Worm (Caenorhabditis elegans) whole organism, L1 larva: ENCODE results near the gene F54H5.2.

Experiments
- C34B4.2 ChIP-seq: sonication (generic microtip); optimal IDR thresholded peaks from 2 replicates; lab custom pipeline; 2017; ENCODE audit warnings: mild to moderate bottlenecking, missing genetic modification characterization, missing compliant biosample characterization
- F16B12.6 ChIP-seq: fragments of 150-350 bp; optimal IDR thresholded peaks from 2 replicates; lab custom pipeline; 2014; ENCODE audit warnings: missing biosample characterization, missing genetic modification characterization
- Y116A8C.19 ChIP-seq: sonication (generic microtip); optimal IDR thresholded peaks from 2 replicates; lab custom pipeline; 2016; ENCODE audit warnings: missing compliant biosample characterization, missing genetic modification characterization, borderline replicate concordance
- aha-1 ChIP-seq: fragments of 150-350 bp; optimal IDR thresholded peaks from 2 replicates; lab custom pipeline; 2014; ENCODE audit warnings: missing biosample characterization, missing genetic modification characterization
- aly-2 ChIP-seq: fragments of 150-350 bp; optimal IDR thresholded peaks from 2 replicates; lab custom pipeline; 2014; ENCODE audit warnings: missing biosample characterization, missing genetic modification characterization
- ama-1 ChIP-seq: fragments of 150-350 bp; optimal IDR thresholded peaks from 2 replicates; lab custom pipeline; 2014
- ceh-63 ChIP-seq: fragments of 200-800 bp; sonication (Bioruptor generic); optimal IDR thresholded peaks from 2 replicates; lab custom pipeline; 2018; ENCODE audit warnings: mild to moderate bottlenecking, missing genetic modification characterization, missing compliant biosample characterization
- ceh-8 ChIP-seq: fragments of 200-800 bp; sonication (Bioruptor generic); optimal IDR thresholded peaks from 2 replicates; lab custom pipeline; 2018; ENCODE audit warnings: mild to moderate bottlenecking, missing genetic modification characterization, moderate library complexity, missing compliant biosample characterization
- ceh-88 ChIP-seq: fragments of 200-800 bp; sonication (Bioruptor generic); IDR thresholded peaks from 2 replicates; pipeline ENCODE4 v1.3.6; 2022; ENCODE audit warnings: missing genetic modification characterization, missing compliant biosample characterization
- ceh-90 ChIP-seq: sonication (generic microtip); optimal IDR thresholded peaks from 2 replicates; lab custom pipeline; 2016; ENCODE audit warnings: missing genetic modification characterization, missing compliant biosample characterization
- ces-1 ChIP-seq: fragments of 150-350 bp; optimal IDR thresholded peaks from 2 replicates; lab custom pipeline; 2014; ENCODE audit warnings: missing biosample characterization, missing genetic modification reagents, missing genetic modification characterization
- dpl-1 ChIP-seq, 3 experiments: fragments of 150-350 bp in 2 of 3; sonication (generic microtip) in 1 of 3; optimal IDR thresholded peaks; 2 replicates each; lab custom pipeline; 2014 to 2017; ENCODE audit warnings: missing biosample characterization in 3 of 3, missing genetic modification characterization in 3 of 3, missing genetic modification reagents in 3 of 3
- efl-1 ChIP-seq, 4 experiments: fragments of 150-350 bp; optimal IDR thresholded peaks in 3 of 4; peaks in 1 of 4; 1 replicate in 1 of 4; 2 replicates in 3 of 4; lab custom pipeline; 2014; ENCODE audit warnings: missing biosample characterization in 2 of 4, missing genetic modification characterization in 2 of 4, missing genetic modification reagents in 2 of 4
- efl-3 ChIP-seq: fragments of 200-800 bp; sonication (Bioruptor generic); optimal IDR thresholded peaks from 2 replicates; lab custom pipeline; 2018; ENCODE audit warnings: mild to moderate bottlenecking, missing genetic modification characterization, missing compliant biosample characterization
- egl-27 ChIP-seq, 2 experiments: fragments of 150-350 bp in 1 of 2; sonication (generic microtip); optimal IDR thresholded peaks; 3 replicates each; lab custom pipeline; 2017 to 2018; ENCODE audit warnings: missing biosample characterization in 2 of 2, missing genetic modification characterization in 2 of 2, missing genetic modification reagents in 2 of 2
- elt-2 ChIP-seq: sonication (generic microtip); optimal IDR thresholded peaks from 2 replicates; lab custom pipeline; 2016; ENCODE audit warnings: missing genetic modification characterization, mild to moderate bottlenecking, inconsistent platforms, missing compliant biosample characterization, missing genetic modification reagents
- elt-3 ChIP-seq, 6 experiments: fragments of 150-350 bp in 1 of 6; sonication (generic microtip); optimal IDR thresholded peaks; 2 replicates each; lab custom pipeline; 2017 to 2018; ENCODE audit warnings: missing biosample characterization in 6 of 6, missing genetic modification characterization in 6 of 6, inconsistent platforms in 1 of 6
- fkh-8 ChIP-seq: sonication (generic microtip); optimal IDR thresholded peaks from 2 replicates; lab custom pipeline; 2016; ENCODE audit warnings: mild to moderate bottlenecking, missing genetic modification characterization, missing compliant biosample characterization
- fos-1 ChIP-seq: fragments of 150-350 bp; optimal IDR thresholded peaks from 2 replicates; lab custom pipeline; 2014; ENCODE audit warnings: missing biosample characterization, missing genetic modification characterization
- grh-1 ChIP-seq: fragments of 200-800 bp; sonication (Bioruptor generic); IDR thresholded peaks from 2 replicates; pipeline ENCODE4 v1.3.6; 2022; ENCODE audit warnings: missing genetic modification reagents, missing genetic modification characterization, missing compliant biosample characterization
- hlh-17 ChIP-seq: fragments of 200-800 bp; sonication (Bioruptor generic); optimal IDR thresholded peaks from 2 replicates; lab custom pipeline; 2018; ENCODE audit warnings: missing genetic modification characterization, mild to moderate bottlenecking, missing compliant biosample characterization, moderate library complexity, borderline replicate concordance
- hlh-4 ChIP-seq: sonication (generic microtip); optimal IDR thresholded peaks from 2 replicates; lab custom pipeline; 2016; ENCODE audit warnings: mild to moderate bottlenecking, missing genetic modification characterization, missing compliant biosample characterization
- hpl-2 ChIP-seq: fragments of 150-350 bp; optimal IDR thresholded peaks from 2 replicates; lab custom pipeline; 2014; ENCODE audit warnings: missing biosample characterization, missing genetic modification reagents, missing genetic modification characterization
- irx-1 ChIP-seq: sonication (generic microtip); optimal IDR thresholded peaks from 2 replicates; lab custom pipeline; 2016; ENCODE audit warnings: missing genetic modification characterization, missing compliant biosample characterization
- lin-14 ChIP-seq: fragments of 200-800 bp; sonication (Bioruptor generic); optimal IDR thresholded peaks from 2 replicates; lab custom pipeline; 2018; ENCODE audit warnings: mild to moderate bottlenecking, missing genetic modification characterization, moderate library complexity, missing compliant biosample characterization
- lin-35 ChIP-seq, 2 experiments: fragments of 150-350 bp; optimal IDR thresholded peaks; 2 replicates each; lab custom pipeline; 2014; ENCODE audit warnings: missing biosample characterization in 2 of 2, missing genetic modification characterization in 2 of 2, missing genetic modification reagents in 2 of 2
- lin-39 ChIP-seq: fragments of 150-350 bp; optimal IDR thresholded peaks from 2 replicates; lab custom pipeline; 2014; ENCODE audit warnings: missing biosample characterization, missing genetic modification reagents, missing genetic modification characterization
- lsy-2 ChIP-seq, 2 experiments: fragments of 150-350 bp; optimal IDR thresholded peaks; 2 replicates each; lab custom pipeline; 2014; ENCODE audit warnings: missing biosample characterization in 2 of 2, missing genetic modification characterization in 2 of 2
- mab-9 ChIP-seq: fragments of 200-800 bp; sonication (Bioruptor generic); IDR thresholded peaks from 2 replicates; pipeline ENCODE4 v1.3.6; 2022; ENCODE audit warnings: missing genetic modification reagents, missing genetic modification characterization, missing compliant biosample characterization
- mdl-1 ChIP-seq, 2 experiments: fragments of 150-350 bp; optimal IDR thresholded peaks; 2 replicates each; lab custom pipeline; 2014 to 2017; ENCODE audit warnings: missing biosample characterization in 2 of 2, missing genetic modification characterization in 2 of 2, inconsistent platforms in 1 of 2
- mef-2 ChIP-seq: fragments of 150-350 bp; optimal IDR thresholded peaks from 2 replicates; lab custom pipeline; 2014; ENCODE audit warnings: missing biosample characterization, missing genetic modification characterization
- nhr-11 ChIP-seq: fragments of 150-350 bp; optimal IDR thresholded peaks from 2 replicates; lab custom pipeline; 2014; ENCODE audit warnings: missing biosample characterization, missing genetic modification characterization
- nhr-20 ChIP-seq: sonication (generic microtip); optimal IDR thresholded peaks from 2 replicates; lab custom pipeline; 2016; ENCODE audit warnings: mild to moderate bottlenecking, missing genetic modification characterization, missing compliant biosample characterization
- nhr-47 ChIP-seq: sonication (generic microtip); optimal IDR thresholded peaks from 2 replicates; lab custom pipeline; 2016; ENCODE audit warnings: mild to moderate bottlenecking, missing genetic modification characterization, moderate library complexity, missing compliant biosample characterization
- nhr-71 ChIP-seq: sonication (generic microtip); optimal IDR thresholded peaks from 2 replicates; lab custom pipeline; 2016; ENCODE audit warnings: mild to moderate bottlenecking, missing genetic modification characterization, moderate library complexity, missing compliant biosample characterization
- nhr-76 ChIP-seq: sonication (generic microtip); optimal IDR thresholded peaks from 2 replicates; lab custom pipeline; 2017; ENCODE audit warnings: missing biosample characterization, missing genetic modification characterization
- nhr-84 ChIP-seq: sonication (generic microtip); optimal IDR thresholded peaks from 2 replicates; lab custom pipeline; 2017; ENCODE audit warnings: missing biosample characterization, missing genetic modification characterization
- nhr-90 ChIP-seq: sonication (generic microtip); optimal IDR thresholded peaks from 2 replicates; lab custom pipeline; 2016; ENCODE audit warnings: mild to moderate bottlenecking, missing genetic modification characterization, missing compliant biosample characterization; ENCODE audit not compliant: poor library complexity
- pag-3 ChIP-seq: sonication (generic microtip); optimal IDR thresholded peaks from 2 replicates; lab custom pipeline; 2017; ENCODE audit warnings: missing genetic modification characterization, mild to moderate bottlenecking, missing compliant biosample characterization, antibody characterized with exemption, borderline replicate concordance; ENCODE audit not compliant: insufficient read depth
- pqm-1 ChIP-seq: sonication (generic microtip); optimal IDR thresholded peaks from 3 replicates; lab custom pipeline; 2017; ENCODE audit warnings: missing biosample characterization, missing genetic modification characterization
- rnt-1 ChIP-seq: sonication (generic microtip); optimal IDR thresholded peaks from 2 replicates; lab custom pipeline; 2016; ENCODE audit warnings: mild to moderate bottlenecking, missing genetic modification characterization, moderate library complexity, missing compliant biosample characterization
- snpc-4 ChIP-seq: fragments of 150-350 bp; optimal IDR thresholded peaks from 2 replicates; lab custom pipeline; 2014; ENCODE audit warnings: missing biosample characterization, missing genetic modification characterization
- snu-23 ChIP-seq: sonication (generic microtip); optimal IDR thresholded peaks from 2 replicates; lab custom pipeline; 2016; ENCODE audit warnings: missing genetic modification characterization, missing compliant biosample characterization
- sptf-1 ChIP-seq: fragments of 150-350 bp; optimal IDR thresholded peaks from 2 replicates; lab custom pipeline; 2014; ENCODE audit warnings: missing biosample characterization, missing genetic modification characterization
- swsn-7 ChIP-seq: sonication (generic microtip); optimal IDR thresholded peaks from 2 replicates; lab custom pipeline; 2016; ENCODE audit warnings: missing genetic modification characterization, missing compliant biosample characterization
- unc-30 ChIP-seq: sonication (generic microtip); optimal IDR thresholded peaks from 2 replicates; lab custom pipeline; 2017; ENCODE audit warnings: missing biosample characterization, missing genetic modification characterization
- unc-62 ChIP-seq: fragments of 150-350 bp; optimal IDR thresholded peaks from 2 replicates; lab custom pipeline; 2014; ENCODE audit warnings: missing biosample characterization, missing genetic modification reagents, missing genetic modification characterization
- unc-86 ChIP-seq: sonication (generic microtip); optimal IDR thresholded peaks from 2 replicates; lab custom pipeline; 2016; ENCODE audit warnings: missing genetic modification characterization, missing compliant biosample characterization
- unc-98 ChIP-seq: fragments of 200-800 bp; sonication (Bioruptor generic); IDR thresholded peaks from 2 replicates; pipeline ENCODE4 v1.3.6; 2022; ENCODE audit warnings: missing genetic modification characterization, missing compliant biosample characterization
- vab-15 ChIP-seq: sonication (generic microtip); optimal IDR thresholded peaks from 2 replicates; lab custom pipeline; 2017; ENCODE audit warnings: missing genotype, mild to moderate bottlenecking, missing genetic modification characterization, missing compliant biosample characterization
- xbp-1 ChIP-seq: sonication (generic microtip); optimal IDR thresholded peaks from 2 replicates; lab custom pipeline; 2016; ENCODE audit warnings: missing genetic modification characterization, missing compliant biosample characterization
- ztf-11 ChIP-seq, 2 experiments: sonication (generic microtip); optimal IDR thresholded peaks; 2 replicates each; lab custom pipeline; 2016 to 2017; ENCODE audit warnings: missing genetic modification characterization in 2 of 2, missing biosample characterization in 1 of 2, missing compliant biosample characterization in 1 of 2
- ztf-4 ChIP-seq: fragments of 150-350 bp; optimal IDR thresholded peaks from 2 replicates; lab custom pipeline; 2014; ENCODE audit warnings: missing biosample characterization, missing genetic modification characterization

The F54H5.2 gene

DNA sequence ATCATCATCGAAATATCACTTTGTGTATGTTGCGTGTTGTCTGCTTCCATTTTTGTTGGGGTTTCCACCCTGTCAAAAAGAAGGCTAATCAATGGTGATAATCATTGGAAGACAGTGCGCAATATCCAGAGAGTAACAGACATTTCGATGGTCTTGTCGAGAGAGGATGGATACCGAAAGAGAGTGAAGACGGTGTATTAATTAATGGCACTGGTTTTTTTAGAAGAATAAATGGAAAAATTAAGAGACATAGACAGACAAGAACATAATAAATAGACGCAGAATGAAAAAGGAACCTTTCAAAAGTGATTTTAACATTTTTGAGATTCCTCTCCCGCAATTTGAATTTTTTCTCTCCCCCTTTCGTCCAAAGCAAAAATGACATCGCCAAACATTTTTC is 8.3 kb upstream of the F54H5.2 start:
- TF ChIP-seq lin-35 (GFP tag; optimal IDR thresholded peaks at IDR 0.05; lab: Kevin White, UChicago) (peak in 1 of 2 experiments; percentile 13), C34B4.2 (no peak), fos-1 (tag; lab: Kevin White, UChicago) (no peak), ama-1 (no peak), unc-30 (tag; lab: Kevin White, UChicago) (no peak), efl-1 (optimal IDR thresholded peaks at IDR 0.05; lab: Kevin White, UChicago) (no peak), efl-1 (GFP tag; optimal IDR thresholded peaks at IDR 0.05 in 1 of 2; lab: Kevin White, UChicago) (no peak), lin-14 (GFP tag; lab: Kevin White, UChicago) (peak; percentile 30), hlh-17 (GFP tag; lab: Kevin White, UChicago) (no peak), ceh-8 (GFP tag; lab: Kevin White, UChicago) (no peak), pag-3 (tag; lab: Kevin White, UChicago) (no peak), swsn-7 (no peak), pqm-1 (no peak), vab-15 (tag; lab: Kevin White, UChicago) (peak; percentile 27), xbp-1 (tag; lab: Kevin White, UChicago) (no peak), nhr-20 (peak; percentile 5), lin-39 (tag; lab: Kevin White, UChicago) (no peak), nhr-11 (no peak), nhr-76 (tag; lab: Kevin White, UChicago) (no peak), snpc-4 (no peak), nhr-84 (no peak), egl-27 (tag; optimal IDR thresholded peaks at IDR 0.05; lab: Kevin White, UChicago) (no peak), hlh-4 (tag; lab: Kevin White, UChicago) (no peak), dpl-1 (GFP tag; optimal IDR thresholded peaks at IDR 0.05; lab: Kevin White, UChicago) (no peak), rnt-1 (tag; lab: Kevin White, UChicago) (no peak), elt-3 (tag; optimal IDR thresholded peaks at IDR 0.05; lab: Kevin White, UChicago) (peak in 3 of 6 experiments; percentile 21 to 79 (median 24)), Y116A8C.19 (tag; lab: Kevin White, UChicago) (no peak), grh-1 (GFP tag; lab: Robert Waterston, UW) (no peak), ceh-63 (GFP tag; lab: Kevin White, UChicago) (no peak), sptf-1 (tag; lab: Kevin White, UChicago) (no peak), ces-1 (no peak), nhr-90 (tag; lab: Kevin White, UChicago) (no peak), mab-9 (GFP tag; lab: Robert Waterston, UW) (no peak), ceh-88 (GFP tag; lab: Robert Waterston, UW) (no peak), unc-98 (GFP tag; lab: Robert Waterston, UW) (no peak), aha-1 (tag; lab: Kevin White, UChicago) (no peak), hpl-2 (GFP tag; lab: Kevin White, UChicago) (no peak), irx-1 (tag; lab: Kevin White, UChicago) (no peak), lsy-2 (tag; optimal IDR thresholded peaks at IDR 0.05; lab: Kevin White, UChicago) (peak in 1 of 2 experiments; percentile 32), fkh-8 (tag; lab: Kevin White, UChicago) (no peak), aly-2 (tag; lab: Kevin White, UChicago) (no peak), efl-3 (GFP tag; lab: Kevin White, UChicago) (no peak), unc-86 (tag; lab: Kevin White, UChicago) (no peak), ceh-90 (tag; lab: Kevin White, UChicago) (no peak), snu-23 (peak; percentile 21), mdl-1 (tag; optimal IDR thresholded peaks at IDR 0.05; lab: Kevin White, UChicago) (no peak), F16B12.6 (tag; lab: Kevin White, UChicago) (no peak), unc-62 (GFP tag; lab: Kevin White, UChicago) (no peak), nhr-47 (tag; lab: Kevin White, UChicago) (no peak), ztf-11 (tag; optimal IDR thresholded peaks at IDR 0.05; lab: Kevin White, UChicago) (no peak), elt-2 (tag; lab: Kevin White, UChicago) (no peak), mef-2 (tag; lab: Kevin White, UChicago) (no peak), ztf-4 (tag; lab: Kevin White, UChicago) (no peak), nhr-71 (tag; lab: Kevin White, UChicago) (peak; percentile 12)
